Fruit fly (Drosophila melanogaster): ENCODE data around the gene CG43331.

The CG43331 gene

DNA sequence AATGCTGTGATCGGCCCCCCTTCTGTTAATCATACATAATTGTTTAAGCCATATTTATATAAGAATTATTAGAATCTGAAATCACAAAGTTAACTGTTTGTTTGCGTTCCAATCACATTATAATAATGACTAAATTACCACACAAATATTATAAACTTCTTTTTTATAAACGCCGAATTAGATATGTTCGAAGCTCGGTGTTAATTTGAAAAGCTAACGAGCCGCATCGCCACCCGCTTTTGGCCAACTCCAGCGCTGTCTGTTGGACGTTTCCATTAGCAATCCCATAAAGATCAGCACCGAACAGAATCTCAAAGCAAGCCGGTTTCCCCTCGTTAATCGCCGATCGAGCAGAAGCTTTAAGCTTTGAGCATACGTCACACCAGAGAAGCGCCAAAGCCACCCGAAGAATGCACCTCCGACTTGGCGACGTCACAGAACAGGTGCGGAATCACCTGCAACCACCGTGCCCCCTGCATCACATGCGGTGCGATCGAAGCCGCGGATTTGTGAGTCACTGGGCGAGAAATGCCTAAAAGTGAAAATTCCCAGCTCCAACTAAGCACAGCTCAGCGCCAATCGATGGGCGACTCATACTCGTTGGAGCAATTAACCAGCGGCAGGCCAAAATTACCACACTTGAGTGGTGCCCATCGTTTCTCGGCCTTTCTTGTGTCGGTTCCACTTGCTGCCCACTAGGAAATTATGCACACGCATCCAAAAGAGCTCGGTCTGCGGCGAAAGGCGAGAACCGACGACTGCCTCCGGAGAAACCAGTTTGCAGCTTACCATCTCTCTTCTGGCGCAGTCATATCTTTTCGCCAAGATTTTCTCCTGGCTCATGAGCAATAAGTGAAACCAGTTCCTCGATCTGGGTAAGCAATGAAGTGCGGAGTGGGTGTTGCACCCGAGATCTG lies 37.9 kb downstream of the CG43331 start, which contains the start of gene CG11438:
Gene CG11438, plus strand, starts transcription at position 134 of the 917 bp plus-strand sequence.
- no peak for TF ChIP-seq CG17801 (GFP tag; optimal IDR thresholded peaks at IDR 0.05; ENCODE audit: partially characterized antibody)

DNA sequence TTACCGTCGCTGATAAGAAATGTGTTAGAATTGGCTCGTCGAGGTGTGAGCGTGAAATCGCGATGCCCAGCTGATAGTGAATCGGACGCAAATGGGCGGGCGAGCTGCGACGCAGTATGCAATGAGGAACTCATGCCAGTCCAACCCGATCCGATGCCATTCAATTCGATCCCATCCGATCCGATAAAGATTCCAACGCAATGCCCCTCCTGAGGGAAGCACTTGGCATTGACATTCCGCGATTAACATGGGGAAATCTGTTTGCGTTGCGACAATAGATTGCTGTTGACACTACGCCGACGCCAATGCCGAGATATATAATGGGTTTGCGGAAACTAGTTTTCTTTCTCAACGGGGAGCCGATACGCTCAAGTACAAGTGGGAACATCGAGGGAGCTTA lies 40.2 kb downstream of the CG43331 start:
- no peak for TF ChIP-seq CG17801 (GFP tag; optimal IDR thresholded peaks at IDR 0.05; ENCODE audit: partially characterized antibody)

- peak; percentile 22 for TF ChIP-seq CG17801 (GFP tag; optimal IDR thresholded peaks at IDR 0.05; ENCODE audit: partially characterized antibody)
Measured at dm6 chr3L:22460918-22461634, 42.6 kb downstream of the CG43331 start, which contains the start of gene laza. laza (minus strand) TSS chr3L:22461131.

DNA sequence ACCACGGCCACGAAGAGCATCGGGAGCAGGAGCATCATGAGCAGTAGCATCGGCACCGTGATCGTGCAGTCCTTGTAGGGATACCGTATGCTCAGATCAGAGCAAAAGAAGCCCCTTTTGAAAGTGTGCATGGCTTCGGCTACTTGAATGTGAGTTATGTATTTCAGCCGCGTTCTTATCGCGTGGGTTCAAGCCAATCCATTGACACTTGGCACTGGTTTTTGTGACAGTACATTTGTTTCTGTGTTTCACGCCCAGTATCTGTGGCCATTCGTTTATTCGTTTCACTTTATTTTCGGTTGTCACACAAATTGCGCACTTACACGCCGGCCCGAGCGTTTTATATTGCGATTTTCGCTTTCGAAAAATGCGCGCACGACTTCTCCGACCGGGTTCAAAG lies 43.2 kb downstream of the CG43331 start:
- no peak for TF ChIP-seq CG17801 (GFP tag; optimal IDR thresholded peaks at IDR 0.05; ENCODE audit: partially characterized antibody)

DNA sequence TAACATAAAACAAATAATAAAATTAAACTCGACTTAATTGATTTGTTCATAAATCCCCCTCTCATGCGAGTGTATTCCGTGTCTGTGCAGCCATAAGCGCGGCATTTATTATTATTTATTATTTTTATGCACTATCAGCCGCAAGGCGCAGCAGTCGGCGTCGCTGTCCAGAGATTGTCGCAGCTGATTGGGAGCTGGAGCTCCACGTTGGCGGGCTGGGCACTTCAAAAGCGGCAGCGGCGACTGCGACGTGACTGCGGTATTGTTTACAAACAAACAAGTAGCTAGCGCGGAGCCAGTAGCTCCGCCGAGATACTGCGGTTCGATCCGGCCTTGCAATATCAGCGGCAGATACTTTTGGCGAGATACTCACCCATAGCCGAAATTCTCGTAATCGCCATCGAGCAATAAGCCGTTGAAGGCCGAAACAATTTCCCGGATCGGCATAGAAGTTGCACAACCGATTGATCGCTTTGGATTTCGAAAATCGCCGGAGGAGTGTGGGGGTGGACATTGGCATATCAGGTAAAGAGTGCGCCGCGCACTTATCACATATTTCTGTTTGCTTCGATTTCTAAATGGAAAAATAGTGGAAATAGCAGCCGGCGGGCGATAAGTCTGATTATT lies 44.6 kb downstream of the CG43331 start:
- TF ChIP-seq CG17801 (GFP tag; optimal IDR thresholded peaks at IDR 0.05; ENCODE audit: partially characterized antibody): no peak

- no peak for TF ChIP-seq CG17801 (GFP tag; optimal IDR thresholded peaks at IDR 0.05; ENCODE audit: partially characterized antibody)
Measured at dm6 chr3L:22458271-22458670, 45.4 kb downstream of the CG43331 start.

dm6 chr3L:22455953-22456488 lies 47.6 kb downstream of the CG43331 start:
- TF ChIP-seq CG17801 (GFP tag; optimal IDR thresholded peaks at IDR 0.05; ENCODE audit: partially characterized antibody): no peak

- TF ChIP-seq CG17801 (GFP tag; optimal IDR thresholded peaks at IDR 0.05; ENCODE audit: partially characterized antibody): no peak
Measured at dm6 chr3L:22454368-22454767, 49.3 kb downstream of the CG43331 start, which contains the start of gene CG11449. CG11449 (plus strand) TSS chr3L:22454373.
